Fruit fly (Drosophila melanogaster): Measurements from ENCODE around the gene CG11905.

DNA sequence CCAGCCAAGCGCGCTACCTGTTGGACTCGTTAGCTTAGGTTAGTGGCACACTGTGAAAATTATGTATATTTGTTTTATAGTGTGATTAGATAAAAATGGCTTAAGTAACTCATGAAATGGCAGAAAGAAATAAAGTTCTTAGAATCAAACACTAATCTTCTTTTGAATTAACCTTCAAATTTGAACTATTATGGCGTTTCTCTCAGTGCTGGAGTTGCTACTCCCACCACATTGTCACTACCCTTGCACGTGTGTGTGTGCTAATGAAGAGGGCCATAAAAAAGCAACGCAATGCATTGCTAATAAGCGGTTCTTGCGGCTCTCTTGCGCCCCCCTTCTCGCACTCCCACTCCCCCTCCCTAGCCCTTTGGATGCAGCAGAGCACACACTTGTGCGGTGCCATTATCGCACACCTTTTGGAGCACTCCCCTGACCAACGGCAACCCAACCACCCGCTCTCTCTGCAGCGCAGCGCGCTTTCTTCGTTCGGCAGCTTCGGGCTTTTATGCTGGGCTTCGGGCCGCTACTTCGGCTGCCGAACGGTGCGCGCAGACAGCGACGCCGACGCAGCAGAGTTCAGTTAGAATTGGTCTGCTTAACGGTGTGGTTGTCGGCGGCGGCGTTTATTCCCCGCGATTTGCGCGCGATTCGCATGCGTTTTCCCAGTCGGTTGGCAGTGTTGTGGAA lies 44.5 kb downstream of the CG11905 start:
- TF ChIP-seq ttk (optimal IDR thresholded peaks at IDR 0.05) = no peak
- no peak for TF ChIP-seq insv (optimal IDR thresholded peaks at IDR 0.05)
- TF ChIP-seq Sin3A (optimal IDR thresholded peaks at IDR 0.05) = no peak

Data from Kc167 (cell line).